Fruit fly (Drosophila melanogaster) whole organism, pupa: ENCODE measurements around the gene CG17328.

Experiments
- CG10348 ChIP-seq: fragments of 200-800 bp; sonication (Bioruptor generic); IDR thresholded peaks from 2 replicates; pipeline ENCODE4 v1.3.6; 2022; ENCODE audit warnings: missing biosample characterization, missing genetic modification characterization
- CG12605 ChIP-seq: fragments of 200-800 bp; sonication (Bioruptor generic); IDR thresholded peaks from 2 replicates; pipeline ENCODE4 v1.3.6; 2022; ENCODE audit warnings: missing biosample characterization, missing genetic modification characterization
- CG34367 ChIP-seq: fragments of 200-800 bp; sonication (Bioruptor generic); optimal IDR thresholded peaks from 2 replicates; lab custom pipeline; 2018; ENCODE audit warnings: missing biosample characterization, mild to moderate bottlenecking, missing genetic modification characterization
- CG4496 ChIP-seq: fragments of 200-800 bp; sonication (Bioruptor generic); IDR thresholded peaks from 3 replicates; pipeline ENCODE4 v1.3.6; 2022; ENCODE audit warnings: missing biosample characterization, missing genetic modification characterization
- CG8159 ChIP-seq: fragments of 200-800 bp; sonication (Bioruptor generic); optimal IDR thresholded peaks from 3 replicates; lab custom pipeline; 2018; ENCODE audit warnings: missing biosample characterization, mild to moderate bottlenecking, missing genetic modification characterization, moderate library complexity
- EcR ChIP-seq: fragments of 200-800 bp; sonication (Bioruptor generic); optimal IDR thresholded peaks from 3 replicates; lab custom pipeline; 2019; ENCODE audit warnings: missing biosample characterization, missing genetic modification characterization, mild to moderate bottlenecking, moderate library complexity, missing genetic modification reagents
- Pif1A ChIP-seq: fragments of 200-800 bp; sonication (Bioruptor generic); optimal IDR thresholded peaks from 3 replicates; lab custom pipeline; 2016; ENCODE audit warnings: missing biosample characterization, missing genetic modification characterization

DNA sequence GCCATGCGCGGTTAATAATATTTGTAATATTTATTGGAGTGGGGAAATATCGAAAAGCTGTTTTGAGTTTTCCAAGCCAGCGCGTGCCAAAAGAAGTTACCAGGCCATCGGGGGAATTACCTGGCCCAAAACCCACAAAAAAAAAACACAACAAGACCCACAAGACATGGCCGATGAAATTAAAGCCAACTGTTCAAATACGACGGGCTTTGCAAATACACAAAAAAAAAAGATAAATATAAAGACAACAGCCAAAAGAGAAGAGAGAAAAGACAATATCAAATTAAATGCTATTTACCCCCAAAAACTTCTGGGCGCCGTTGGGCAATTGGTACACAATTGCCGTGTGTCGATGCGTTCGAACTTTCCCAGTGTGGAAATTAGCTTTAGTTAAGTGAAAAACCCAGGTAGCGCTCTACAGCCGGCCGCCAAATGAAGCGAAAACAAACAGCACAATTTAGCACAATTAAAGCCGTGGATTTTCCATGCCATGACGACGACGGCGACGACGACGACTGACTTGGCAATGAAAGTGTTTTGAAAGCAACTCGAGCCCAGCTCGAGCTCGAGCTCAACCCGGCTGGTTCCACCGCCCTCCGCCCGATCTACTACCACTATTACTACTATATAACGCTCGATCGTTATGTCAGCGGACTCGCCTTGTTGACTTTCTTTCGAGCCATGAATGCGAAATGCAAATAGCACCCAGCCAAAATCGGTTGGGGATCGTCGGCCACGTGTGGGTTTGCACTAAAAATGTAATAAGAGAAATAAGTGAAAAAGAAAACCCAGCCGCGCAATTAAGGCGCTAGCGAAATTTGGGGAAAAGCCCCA lies 18.3 kb downstream of the CG17328 start:
- TF ChIP-seq CG10348 (GFP tag; lab: Robert Waterston, UW) (no peak), CG12605 (GFP tag; lab: Robert Waterston, UW) (no peak), CG4496 (GFP tag; lab: Robert Waterston, UW) (no peak), EcR (GFP tag; lab: Kevin White, UChicago) (no peak), CG34367 (tag; lab: Kevin White, UChicago) (no peak), CG8159 (no peak), Pif1A (GFP tag; lab: Kevin White, UChicago) (no peak)
